Worm (Caenorhabditis elegans) whole organism, L4/young adult: ENCODE measurements around the gene gasr-8.

Experiments used
- W03F9.2 ChIP-seq: fragments of 150-350 bp; optimal IDR thresholded peaks from 2 replicates; lab custom pipeline; 2014; ENCODE audit warnings: missing biosample characterization, missing genetic modification characterization
- dao-5 ChIP-seq: sonication (generic microtip); optimal IDR thresholded peaks from 2 replicates; lab custom pipeline; 2016; ENCODE audit warnings: missing genotype, missing genetic modification characterization, moderate library complexity, missing compliant biosample characterization

ce11 chrV:14649929-14650328 lies 39.0 kb upstream of the gasr-8 start:
- TF ChIP-seq W03F9.2 (tag; lab: Kevin White, UChicago) (no peak), dao-5 (tag; lab: Kevin White, UChicago) (no peak)
